In genomic region chr3L:2831729-2832128, dm6 we compare ENCODE assay signal across 4 fruit fly cellular contexts.
A peak's percentile ranks its signal among the peaks of the same experiment; 100 is the strongest.
TF ChIP-seq lines count a peak whose summit lies in the region.

No protein-coding gene starts in this region.

- no peak for TF ChIP-seq CTCF in whole organism, embryonic (GFP tag; optimal IDR thresholded peaks at IDR 0.05; lab: Kevin White, UChicago)

TF ChIP-seq in whole organism, embryonic, 481 proteins besides CTCF, POLR2A, EP300 and RAD21:
- TF ChIP-seq CG10565 (GFP tag; optimal IDR thresholded peaks at IDR 0.05; lab: Kevin White, UChicago): no peak
- TF ChIP-seq CG2712 (tag; optimal IDR thresholded peaks at IDR 0.05; lab: Kevin White, UChicago): no peak
- peak; percentile 37 for TF ChIP-seq corto (GFP tag; optimal IDR thresholded peaks at IDR 0.05; lab: Kevin White, UChicago)
- TF ChIP-seq unpg (GFP tag; optimal IDR thresholded peaks at IDR 0.05; lab: Kevin White, UChicago): no peak
- TF ChIP-seq CG7357 (GFP tag; IDR thresholded peaks at IDR 0.05; lab: Robert Waterston, UW): no peak
- TF ChIP-seq CG11723 (GFP tag; optimal IDR thresholded peaks at IDR 0.05; lab: Kevin White, UChicago): no peak
- TF ChIP-seq nom (GFP tag; optimal IDR thresholded peaks at IDR 0.05; lab: Kevin White, UChicago): peak; percentile 99
- TF ChIP-seq bsh (GFP tag; optimal IDR thresholded peaks at IDR 0.05; lab: Kevin White, UChicago): peak in 1 of 2 experiments; percentile 8
- no peak for TF ChIP-seq pzg (GFP tag; optimal IDR thresholded peaks at IDR 0.05; lab: Kevin White, UChicago)
- TF ChIP-seq crp (GFP tag; optimal IDR thresholded peaks at IDR 0.05; lab: Kevin White, UChicago): no peak
- TF ChIP-seq cwo (GFP tag; optimal IDR thresholded peaks at IDR 0.05; lab: Kevin White, UChicago): no peak
- TF ChIP-seq hbn (GFP tag; IDR thresholded peaks at IDR 0.05; lab: Robert Waterston, UW; ENCODE audit: partially characterized antibody): no peak
- TF ChIP-seq Lim3 (GFP tag; IDR thresholded peaks at IDR 0.05; lab: Robert Waterston, UW): no peak
- TF ChIP-seq CG7839 (tag; optimal IDR thresholded peaks at IDR 0.05; lab: Kevin White, UChicago): no peak

TF ChIP-seq in whole organism, prepupa, 60 proteins besides CTCF, POLR2A, EP300 and RAD21 (continues in another document):
- peak; percentile 99 for TF ChIP-seq ss (GFP tag; optimal IDR thresholded peaks at IDR 0.05; lab: Kevin White, UChicago)
- TF ChIP-seq salr (GFP tag; optimal IDR thresholded peaks at IDR 0.05; lab: Kevin White, UChicago): peak in 1 of 2 experiments; percentile 32
- TF ChIP-seq lz (GFP tag; optimal IDR thresholded peaks at IDR 0.05; lab: Kevin White, UChicago): no peak
- TF ChIP-seq Sox15 (GFP tag; optimal IDR thresholded peaks at IDR 0.05; lab: Kevin White, UChicago): no peak
- TF ChIP-seq CG10669 (GFP tag; optimal IDR thresholded peaks at IDR 0.05; lab: Kevin White, UChicago): peak; percentile 80
- TF ChIP-seq Lpt (GFP tag; optimal IDR thresholded peaks at IDR 0.05; lab: Kevin White, UChicago): no peak
- no peak for TF ChIP-seq CG15336 (GFP tag; IDR thresholded peaks at IDR 0.05; lab: Robert Waterston, UW)
- TF ChIP-seq pdm3 (GFP tag; optimal IDR thresholded peaks at IDR 0.05; lab: Kevin White, UChicago): peak; percentile 3
- no peak for TF ChIP-seq CG8319 (GFP tag; optimal IDR thresholded peaks at IDR 0.05; lab: Kevin White, UChicago)
- peak; percentile 52 for TF ChIP-seq CG34406 (GFP tag; optimal IDR thresholded peaks at IDR 0.05; lab: Kevin White, UChicago)
- peak; percentile 82 for TF ChIP-seq Ets96B (tag; optimal IDR thresholded peaks at IDR 0.05; lab: Kevin White, UChicago)
- TF ChIP-seq fkh (GFP tag; optimal IDR thresholded peaks at IDR 0.05; lab: Kevin White, UChicago): no peak
- TF ChIP-seq CG3919 (GFP tag; optimal IDR thresholded peaks at IDR 0.05; lab: Kevin White, UChicago): no peak
- peak; percentile 76 for TF ChIP-seq CG1621 (tag; optimal IDR thresholded peaks at IDR 0.05; lab: Kevin White, UChicago)
- peak; percentile 22 for TF ChIP-seq Eip93F (GFP tag; optimal IDR thresholded peaks at IDR 0.05; lab: Kevin White, UChicago)
- peak; percentile 5 for TF ChIP-seq achi (GFP tag; optimal IDR thresholded peaks at IDR 0.05; lab: Kevin White, UChicago)
- peak; percentile 56 for TF ChIP-seq Blimp-1 (GFP tag; optimal IDR thresholded peaks at IDR 0.05; lab: Kevin White, UChicago)
- peak; percentile 20 for TF ChIP-seq acj6 (GFP tag; optimal IDR thresholded peaks at IDR 0.05; lab: Kevin White, UChicago)
- peak; percentile 3 for TF ChIP-seq Sox14 (GFP tag; optimal IDR thresholded peaks at IDR 0.05; lab: Kevin White, UChicago)
- TF ChIP-seq dsx (GFP tag; optimal IDR thresholded peaks at IDR 0.05; lab: Kevin White, UChicago; ENCODE audit: poor library complexity, severe bottlenecking): peak; percentile 90
- TF ChIP-seq Eip78C (GFP tag; lab: Kevin White, UChicago): peak; percentile 87
- no peak for TF ChIP-seq svp (GFP tag; lab: Kevin White, UChicago)
- no peak for TF ChIP-seq CG11902 (GFP tag; optimal IDR thresholded peaks at IDR 0.05; lab: Kevin White, UChicago)
- TF ChIP-seq CG6276 (GFP tag; optimal IDR thresholded peaks at IDR 0.05; lab: Kevin White, UChicago): peak; percentile 7
- no peak for TF ChIP-seq CG11294 (GFP tag; IDR thresholded peaks at IDR 0.05; lab: Robert Waterston, UW)
- TF ChIP-seq CG7368 (GFP tag; optimal IDR thresholded peaks at IDR 0.05; lab: Kevin White, UChicago): peak; percentile 14
- peak; percentile 94 for TF ChIP-seq spab (GFP tag; optimal IDR thresholded peaks at IDR 0.05; lab: Kevin White, UChicago)

TF ChIP-seq in whole organism, pupa, 21 proteins besides CTCF, POLR2A, EP300 and RAD21:
- TF ChIP-seq CG9948 (tag; optimal IDR thresholded peaks at IDR 0.05; lab: Kevin White, UChicago): peak; percentile 65
- TF ChIP-seq CG14655 (GFP tag; optimal IDR thresholded peaks at IDR 0.05; lab: Kevin White, UChicago): peak; percentile 51
- TF ChIP-seq gl (tag; optimal IDR thresholded peaks at IDR 0.05; lab: Kevin White, UChicago): peak; percentile 97
- no peak for TF ChIP-seq Ets98B (GFP tag; IDR thresholded peaks at IDR 0.05; lab: Robert Waterston, UW)
- peak; percentile 90 for TF ChIP-seq CG13204 (GFP tag; optimal IDR thresholded peaks at IDR 0.05; lab: Kevin White, UChicago)
- peak; percentile 72 for TF ChIP-seq EcR (GFP tag; optimal IDR thresholded peaks at IDR 0.05; lab: Kevin White, UChicago)
- TF ChIP-seq CG4496 (GFP tag; IDR thresholded peaks at IDR 0.05; lab: Robert Waterston, UW): peak; percentile 46; the same call in 1 of the 3 replicates
- no peak for TF ChIP-seq CG8301 (tag; optimal IDR thresholded peaks at IDR 0.05; lab: Kevin White, UChicago)
- peak; percentile 50; the same call in 1 of the 2 replicates for TF ChIP-seq CG12605 (GFP tag; IDR thresholded peaks at IDR 0.05; lab: Robert Waterston, UW)
- TF ChIP-seq CG8159 (tag; optimal IDR thresholded peaks at IDR 0.05; lab: Kevin White, UChicago): peak; percentile 90
- peak; percentile 63 for TF ChIP-seq D1 (tag; optimal IDR thresholded peaks at IDR 0.05; lab: Kevin White, UChicago)
- peak; percentile 66 for TF ChIP-seq Snoo (tag; optimal IDR thresholded peaks at IDR 0.05; lab: Kevin White, UChicago)
- peak; percentile 72 for TF ChIP-seq CG34367 (tag; optimal IDR thresholded peaks at IDR 0.05; lab: Kevin White, UChicago)
- no peak for TF ChIP-seq rn (GFP tag; IDR thresholded peaks at IDR 0.05; lab: Robert Waterston, UW)
- peak; percentile 72 for TF ChIP-seq CG17806 (tag; optimal IDR thresholded peaks at IDR 0.05; lab: Kevin White, UChicago)
- TF ChIP-seq Pif1A (GFP tag; optimal IDR thresholded peaks at IDR 0.05; lab: Kevin White, UChicago): peak; percentile 81
- TF ChIP-seq CG32121 (GFP tag; IDR thresholded peaks at IDR 0.05; lab: Robert Waterston, UW): no peak
- TF ChIP-seq fd96Ca (GFP tag; IDR thresholded peaks at IDR 0.05; lab: Robert Waterston, UW): peak; percentile 56; the same call in 1 of the 3 replicates
- peak; percentile 77 for TF ChIP-seq Pif1B (GFP tag; optimal IDR thresholded peaks at IDR 0.05; lab: Kevin White, UChicago)
- peak; percentile 83 for TF ChIP-seq CG15710 (tag; optimal IDR thresholded peaks at IDR 0.05; lab: Kevin White, UChicago)
- TF ChIP-seq CG10348 (GFP tag; IDR thresholded peaks at IDR 0.05; lab: Robert Waterston, UW): no peak

TF ChIP-seq in whole organism, wandering third instar larva, 38 proteins besides CTCF, POLR2A, EP300 and RAD21:
- TF ChIP-seq psq (GFP tag; optimal IDR thresholded peaks at IDR 0.05; lab: Kevin White, UChicago): peak; percentile 91
- peak; percentile 63 for TF ChIP-seq Rel (GFP tag; optimal IDR thresholded peaks at IDR 0.05; lab: Kevin White, UChicago)
- TF ChIP-seq Rel (tag; optimal IDR thresholded peaks at IDR 0.05; lab: Kevin White, UChicago): peak; percentile 38
- TF ChIP-seq woc (GFP tag; optimal IDR thresholded peaks at IDR 0.05; lab: Kevin White, UChicago): peak; percentile 10
- no peak for TF ChIP-seq lola (GFP tag; optimal IDR thresholded peaks at IDR 0.05; lab: Kevin White, UChicago)
- peak; percentile 83 for TF ChIP-seq CrebA (GFP tag; optimal IDR thresholded peaks at IDR 0.05; lab: Kevin White, UChicago; ENCODE audit: borderline replicate concordance)
- TF ChIP-seq jim (GFP tag; optimal IDR thresholded peaks at IDR 0.05; lab: Kevin White, UChicago): peak; percentile 24
- peak; percentile 11 for TF ChIP-seq fru (GFP tag; optimal IDR thresholded peaks at IDR 0.05; lab: Kevin White, UChicago)
- no peak for TF ChIP-seq Abd-B (GFP tag; optimal IDR thresholded peaks at IDR 0.05; lab: Kevin White, UChicago)
- TF ChIP-seq Sp1 (GFP tag; optimal IDR thresholded peaks at IDR 0.05; lab: Kevin White, UChicago): peak; percentile 75

Comparison
In these comparisons a context has a peak if more than half of its experiments do, and no peak if none do; other contexts are left out.
1. Of the 7 proteins assayed by ChIP-seq in both whole organism, embryonic and whole organism, prepupa: peak only in whole organism, embryonic: none; only in whole organism, prepupa: Blimp-1, CG16779, CG6854 and Sox102F; in both: none; in neither: 3.